Fruit fly (Drosophila melanogaster) whole organism, embryonic: ENCODE data around the gene CG32847.

ENCODE experiments used
- Blimp-1 ChIP-seq: fragments of 200-800 bp; sonication (Bioruptor generic); optimal IDR thresholded peaks from 3 replicates; lab custom pipeline; 2018; ENCODE audit warnings: missing biosample characterization, missing genetic modification characterization, mild to moderate bottlenecking, moderate library complexity, missing genetic modification reagents
- CG10267 ChIP-seq: fragments of 200-800 bp; sonication (Bioruptor generic); optimal IDR thresholded peaks from 2 replicates; lab custom pipeline; 2018; ENCODE audit warnings: missing biosample characterization, mild to moderate bottlenecking, missing genetic modification characterization, moderate library complexity
- CG11247 ChIP-seq: fragments of 200-800 bp; sonication (Bioruptor generic); IDR thresholded peaks from 2 replicates; pipeline ENCODE4 v1.3.6; 2022; ENCODE audit warnings: missing biosample characterization, missing genetic modification characterization
- CG15011 ChIP-seq: fragments of 200-800 bp; sonication (Bioruptor generic); optimal IDR thresholded peaks from 3 replicates; lab custom pipeline; 2018; ENCODE audit warnings: missing biosample characterization, mild to moderate bottlenecking, missing genetic modification characterization
- CG15479 ChIP-seq: fragments of 200-800 bp; sonication (Bioruptor generic); optimal IDR thresholded peaks from 3 replicates; lab custom pipeline; 2019; ENCODE audit warnings: missing biosample characterization, mild to moderate bottlenecking, missing genetic modification characterization, moderate library complexity
- CG15601 ChIP-seq: fragments of 200-800 bp; sonication (Bioruptor generic); optimal IDR thresholded peaks from 3 replicates; lab custom pipeline; 2019; ENCODE audit warnings: missing biosample characterization, mild to moderate bottlenecking, missing genetic modification characterization, moderate library complexity
- CG16779 ChIP-seq: fragments of 200-800 bp; sonication (Bioruptor generic); IDR thresholded peaks from 2 replicates; pipeline ENCODE4 v1.3.6; 2022; ENCODE audit warnings: missing biosample characterization, missing genetic modification characterization
- CG17186 ChIP-seq: fragments of 200-800 bp; sonication (Bioruptor generic); optimal IDR thresholded peaks from 3 replicates; lab custom pipeline; 2017; ENCODE audit warnings: missing biosample characterization, missing genetic modification reagents, missing genetic modification characterization
- CG17802 ChIP-seq: fragments of 200-800 bp; sonication (Bioruptor generic); optimal IDR thresholded peaks from 2 replicates; lab custom pipeline; 2018; ENCODE audit warnings: missing biosample characterization, mild to moderate bottlenecking, missing genetic modification characterization, moderate library complexity
- CG2129 ChIP-seq: fragments of 200-800 bp; sonication (Bioruptor generic); IDR thresholded peaks from 2 replicates; pipeline ENCODE4 v1.3.6; 2022; ENCODE audit warnings: missing biosample characterization, missing genetic modification characterization; ENCODE audit not compliant: partially characterized antibody
- CG2199 ChIP-seq: fragments of 200-800 bp; sonication (Bioruptor generic); IDR thresholded peaks from 3 replicates; pipeline ENCODE4 v1.3.6; 2022; ENCODE audit warnings: missing biosample characterization, missing genetic modification characterization
- CG2678 ChIP-seq: fragments of 200-800 bp; sonication (Bioruptor generic); optimal IDR thresholded peaks from 3 replicates; lab custom pipeline; 2019; ENCODE audit warnings: missing biosample characterization, mild to moderate bottlenecking, missing genetic modification characterization, moderate library complexity
- CG30431 ChIP-seq: fragments of 200-800 bp; sonication (Bioruptor generic); optimal IDR thresholded peaks from 2 replicates; lab custom pipeline; 2017; ENCODE audit warnings: missing biosample characterization, missing genetic modification characterization
- CG32767 ChIP-seq: fragments of 200-800 bp; sonication (Bioruptor generic); IDR thresholded peaks from 2 replicates; pipeline ENCODE4 v1.3.6; 2022; ENCODE audit warnings: missing biosample characterization, missing genetic modification characterization
- CG3281 ChIP-seq: fragments of 200-800 bp; sonication (Bioruptor generic); optimal IDR thresholded peaks from 3 replicates; lab custom pipeline; 2017; ENCODE audit warnings: missing biosample characterization, mild to moderate bottlenecking, missing genetic modification characterization
- CG34224 ChIP-seq: fragments of 200-800 bp; sonication (Bioruptor generic); IDR thresholded peaks from 3 replicates; pipeline ENCODE4 v1.3.6; 2022; ENCODE audit warnings: missing biosample characterization, missing genetic modification characterization; ENCODE audit not compliant: partially characterized antibody
- CG4424 ChIP-seq: fragments of 200-800 bp; sonication (Bioruptor generic); optimal IDR thresholded peaks from 3 replicates; lab custom pipeline; 2016; ENCODE audit warnings: missing biosample characterization, missing genetic modification characterization
- CG6813 ChIP-seq: fragments of 200-800 bp; sonication (Bioruptor generic); optimal IDR thresholded peaks from 2 replicates; lab custom pipeline; 2017; ENCODE audit warnings: missing biosample characterization, missing genetic modification characterization, mild to moderate bottlenecking, moderate library complexity, missing genetic modification reagents
- CG7357 ChIP-seq: fragments of 200-800 bp; sonication (Bioruptor generic); IDR thresholded peaks from 3 replicates; pipeline ENCODE4 v1.3.6; 2022; ENCODE audit warnings: missing biosample characterization, missing genetic modification characterization
- CG8388 ChIP-seq: fragments of 200-800 bp; sonication (Bioruptor generic); optimal IDR thresholded peaks from 2 replicates; lab custom pipeline; 2019; ENCODE audit warnings: missing biosample characterization, mild to moderate bottlenecking, missing genetic modification characterization, moderate library complexity
- D19A ChIP-seq: fragments of 200-800 bp; optimal IDR thresholded peaks from 3 replicates; lab custom pipeline; 2019; ENCODE audit warnings: missing biosample characterization, mild to moderate bottlenecking, missing genetic modification characterization, moderate library complexity
- Drgx ChIP-seq: fragments of 200-800 bp; sonication (Bioruptor generic); IDR thresholded peaks from 2 replicates; pipeline ENCODE4 v1.3.6; 2022; ENCODE audit warnings: missing biosample characterization, missing genetic modification characterization
- Gug ChIP-seq: fragments of 200-800 bp; sonication (Bioruptor generic); IDR thresholded peaks from 4 replicates; pipeline ENCODE4 v1.3.6; 2022; ENCODE audit warnings: missing biosample characterization, missing genetic modification characterization
- H15 ChIP-seq: fragments of 200-800 bp; sonication (Bioruptor generic); IDR thresholded peaks from 3 replicates; pipeline ENCODE4 v1.3.6; 2022; ENCODE audit warnings: missing biosample characterization, missing genetic modification characterization
- HLH3B ChIP-seq: fragments of 200-800 bp; sonication (Bioruptor generic); IDR thresholded peaks from 2 replicates; pipeline ENCODE4 v1.3.6; 2022; ENCODE audit warnings: missing biosample characterization, missing genetic modification characterization
- Hr78 ChIP-seq, 2 experiments: fragments of 200-800 bp in 1 of 2; fragments of >200 bp in 1 of 2; sonication (Bioruptor generic) in 1 of 2; optimal IDR thresholded peaks; 2 replicates each; lab custom pipeline; 2017 to 2019; ENCODE audit warnings: missing biosample characterization in 2 of 2, missing genetic modification characterization in 2 of 2, mild to moderate bottlenecking in 1 of 2, moderate library complexity in 1 of 2
- NFAT ChIP-seq: fragments of 200-800 bp; sonication (Bioruptor generic); IDR thresholded peaks from 2 replicates; pipeline ENCODE4 v1.3.6; 2022; ENCODE audit warnings: missing biosample characterization, missing genetic modification characterization
- Nf-YC ChIP-seq: fragments of 200-800 bp; optimal IDR thresholded peaks from 3 replicates; lab custom pipeline; 2019; ENCODE audit warnings: missing biosample characterization, mild to moderate bottlenecking, missing genetic modification characterization, moderate library complexity
- Poxn ChIP-seq: fragments of 200-800 bp; sonication (Bioruptor generic); IDR thresholded peaks from 2 replicates; pipeline ENCODE4 v1.3.6; 2022; ENCODE audit warnings: missing biosample characterization, missing genetic modification characterization
- Ssrp ChIP-seq: fragments of 200-800 bp; sonication (Bioruptor generic); optimal IDR thresholded peaks from 2 replicates; lab custom pipeline; 2018; ENCODE audit warnings: missing biosample characterization, mild to moderate bottlenecking, missing genetic modification characterization, moderate library complexity
- ab ChIP-seq: fragments of 200-800 bp; sonication (Bioruptor generic); optimal IDR thresholded peaks from 2 replicates; lab custom pipeline; 2016; ENCODE audit warnings: missing biosample characterization, missing genetic modification characterization
- al ChIP-seq: fragments of 200-800 bp; sonication (Bioruptor generic); IDR thresholded peaks from 2 replicates; pipeline ENCODE4 v1.3.6; 2022; ENCODE audit warnings: missing biosample characterization, missing genetic modification characterization
- bbx ChIP-seq: fragments of 200-800 bp; sonication (Bioruptor generic); IDR thresholded peaks from 2 replicates; pipeline ENCODE4 v1.3.6; 2022; ENCODE audit warnings: missing biosample characterization, missing genetic modification characterization; ENCODE audit not compliant: partially characterized antibody
- cas ChIP-seq: fragments of 200-800 bp; sonication (Bioruptor generic); IDR thresholded peaks from 2 replicates; pipeline ENCODE4 v1.3.6; 2022; ENCODE audit warnings: missing biosample characterization, missing genetic modification characterization
- cg ChIP-seq: fragments of 200-800 bp; sonication (Bioruptor generic); optimal IDR thresholded peaks from 3 replicates; lab custom pipeline; 2019; ENCODE audit warnings: missing biosample characterization, mild to moderate bottlenecking, missing genetic modification characterization, moderate library complexity
- dysf ChIP-seq: fragments of 200-800 bp; sonication (Bioruptor generic); IDR thresholded peaks from 3 replicates; pipeline ENCODE4 v1.3.6; 2022; ENCODE audit warnings: missing biosample characterization, missing genetic modification characterization
- grau ChIP-seq: fragments of 200-800 bp; optimal IDR thresholded peaks from 3 replicates; lab custom pipeline; 2019; ENCODE audit warnings: missing biosample characterization, mild to moderate bottlenecking, missing genetic modification characterization, moderate library complexity
- gt ChIP-seq: fragments of 200-800 bp; sonication (Bioruptor generic); IDR thresholded peaks from 2 replicates; pipeline ENCODE4 v1.3.6; 2022; ENCODE audit warnings: missing biosample characterization, missing genetic modification characterization
- hkb ChIP-seq, 2 experiments: fragments of 200-800 bp in 1 of 2; fragments of >200 bp in 1 of 2; sonication (Bioruptor generic) in 1 of 2; IDR thresholded peaks in 1 of 2; optimal IDR thresholded peaks in 1 of 2; 2 replicates each; pipeline versions ENCODE4 v1.3.6 to Lab custom; 2017 to 2022; ENCODE audit warnings: missing biosample characterization in 1 of 2, missing genetic modification characterization in 1 of 2
- nmo ChIP-seq: fragments of 200-800 bp; sonication (Bioruptor generic); optimal IDR thresholded peaks from 2 replicates; lab custom pipeline; 2018; ENCODE audit warnings: missing biosample characterization, mild to moderate bottlenecking, missing genetic modification characterization, moderate library complexity
- pho ChIP-seq: fragments of 200-800 bp; sonication (Bioruptor generic); optimal IDR thresholded peaks from 2 replicates; lab custom pipeline; 2016; ENCODE audit warnings: missing biosample characterization, missing genetic modification characterization
- phol ChIP-seq: fragments of 200-800 bp; sonication (Bioruptor generic); optimal IDR thresholded peaks from 3 replicates; lab custom pipeline; 2018; ENCODE audit warnings: missing biosample characterization, mild to moderate bottlenecking, missing genetic modification characterization, moderate library complexity
- pum ChIP-seq: fragments of 200-800 bp; sonication (Bioruptor generic); optimal IDR thresholded peaks from 2 replicates; lab custom pipeline; 2016; ENCODE audit warnings: missing biosample characterization, missing genetic modification characterization
- tna ChIP-seq: fragments of 200-800 bp; sonication (Bioruptor generic); IDR thresholded peaks from 2 replicates; pipeline ENCODE4 v1.3.6; 2022; ENCODE audit warnings: missing biosample characterization, missing genetic modification characterization; ENCODE audit not compliant: partially characterized antibody
- vfl ChIP-seq: fragments of 200-800 bp; sonication (Bioruptor generic); optimal IDR thresholded peaks from 2 replicates; lab custom pipeline; 2016; ENCODE audit warnings: missing biosample characterization, missing genetic modification characterization
- zfh1 ChIP-seq: fragments of 200-800 bp; sonication (Bioruptor generic); IDR thresholded peaks from 3 replicates; pipeline ENCODE4 v1.3.6; 2022; ENCODE audit warnings: missing biosample characterization, missing genetic modification characterization

CG32847 gene

dm6 chr3L:15136659-15137572 is 15.5 kb downstream of the CG32847 start, which contains the start of gene CG12316 (continued):
- TF ChIP-seq grau (tag; lab: Kevin White, UChicago): peak; percentile 91
- TF ChIP-seq Blimp-1: peak; percentile 84
- TF ChIP-seq CG6813 (GFP tag; lab: Kevin White, UChicago): peak; percentile 94
- peak; percentile 92 for TF ChIP-seq CG8388 (GFP tag; lab: Kevin White, UChicago)
- TF ChIP-seq Gug (GFP tag; lab: Robert Waterston, UW): peak; percentile 77
- TF ChIP-seq CG16779 (GFP tag; lab: Robert Waterston, UW): peak; percentile 62; the same call in 1 of the 2 replicates
- TF ChIP-seq Drgx: peak; percentile 90
- 0 out of 2 replicates have a peak, but pooled peaks have one; percentile 19 for TF ChIP-seq cas (GFP tag; lab: Robert Waterston, UW)
- TF ChIP-seq CG32767 (GFP tag; lab: Robert Waterston, UW): peak; percentile 90; the same call in 1 of the 2 replicates
- TF ChIP-seq Ssrp (tag; lab: Kevin White, UChicago): peak; percentile 88
- TF ChIP-seq CG2129: peak; percentile 69
- peak; percentile 92 for TF ChIP-seq nmo
- peak; percentile 74 for TF ChIP-seq CG7357 (GFP tag; lab: Robert Waterston, UW)
- TF ChIP-seq CG17186 (GFP tag; lab: Kevin White, UChicago): peak; percentile 52
- TF ChIP-seq CG15011: peak; percentile 87
- peak; percentile 28 for TF ChIP-seq al (GFP tag; lab: Robert Waterston, UW)
- TF ChIP-seq CG34224 (GFP tag; lab: Robert Waterston, UW): peak; percentile 76
- TF ChIP-seq hkb (optimal IDR thresholded peaks at IDR 0.05; lab: Kevin White, UChicago): no peak
- TF ChIP-seq hkb (GFP tag; IDR thresholded peaks at IDR 0.05; lab: Robert Waterston, UW): peak; percentile 93
- TF ChIP-seq zfh1 (GFP tag; lab: Robert Waterston, UW): peak; percentile 94
- TF ChIP-seq ab (GFP tag; lab: Kevin White, UChicago): peak; percentile 57
- peak; percentile 89 for TF ChIP-seq CG4424 (GFP tag; lab: Kevin White, UChicago)
- peak; percentile 94 for TF ChIP-seq CG2678
- peak; percentile 91 for TF ChIP-seq phol (tag; lab: Kevin White, UChicago)
- TF ChIP-seq cg (GFP tag; lab: Kevin White, UChicago): no peak
- peak; percentile 77 for TF ChIP-seq H15 (GFP tag; lab: Robert Waterston, UW)
- TF ChIP-seq pum: peak; percentile 94
- TF ChIP-seq Nf-YC: peak; percentile 82
- TF ChIP-seq CG2199 (GFP tag; lab: Robert Waterston, UW): peak; percentile 82; the same call in 1 of the 3 replicates
- 0 out of 2 replicates have a peak, but pooled peaks have one; percentile 24 for TF ChIP-seq Poxn (GFP tag; lab: Robert Waterston, UW)
- peak in 1 of 2 experiments; percentile 82 for TF ChIP-seq Hr78 (GFP tag; optimal IDR thresholded peaks at IDR 0.05; lab: Kevin White, UChicago)
- TF ChIP-seq tna (GFP tag; lab: Robert Waterston, UW): peak; percentile 44
- peak; percentile 90 for TF ChIP-seq dysf (GFP tag; lab: Robert Waterston, UW)
- TF ChIP-seq D19A: peak; percentile 90
- TF ChIP-seq CG15601 (tag; lab: Kevin White, UChicago): peak; percentile 81
- TF ChIP-seq CG10267 (tag; lab: Kevin White, UChicago): peak; percentile 95
- peak; percentile 77 for TF ChIP-seq CG17802 (tag; lab: Kevin White, UChicago)
- TF ChIP-seq vfl (GFP tag; lab: Kevin White, UChicago): peak; percentile 84
- peak; percentile 73; the same call in 1 of the 2 replicates for TF ChIP-seq bbx
- peak; percentile 85 for TF ChIP-seq CG30431 (GFP tag; lab: Kevin White, UChicago)
- peak; percentile 30 for TF ChIP-seq CG15479 (GFP tag; lab: Kevin White, UChicago)
- no peak; the same call in 1 of the 2 replicates for TF ChIP-seq NFAT (GFP tag; lab: Robert Waterston, UW)
- peak; percentile 91 for TF ChIP-seq CG3281 (GFP tag; lab: Kevin White, UChicago)
- peak; percentile 74 for TF ChIP-seq HLH3B
- TF ChIP-seq gt: no peak
- TF ChIP-seq CG11247: peak; percentile 78
- TF ChIP-seq pho (GFP tag; lab: Kevin White, UChicago): peak; percentile 92
